Fruit fly (Drosophila melanogaster) whole organism, embryonic: ENCODE data around the gene gdl.

Experiments used
- CG11093 ChIP-seq: fragments of 200-800 bp; sonication (Bioruptor generic); IDR thresholded peaks from 3 replicates; pipeline ENCODE4 v1.3.6; 2022; ENCODE audit warnings: missing biosample characterization, missing genetic modification characterization
- CG12104 ChIP-seq: fragments of 200-800 bp; sonication (Bioruptor generic); optimal IDR thresholded peaks from 3 replicates; lab custom pipeline; 2016; ENCODE audit warnings: missing biosample characterization, missing genetic modification characterization
- CG12219 ChIP-seq: fragments of 200-800 bp; sonication (Bioruptor generic); optimal IDR thresholded peaks from 3 replicates; lab custom pipeline; 2018; ENCODE audit warnings: missing biosample characterization, mild to moderate bottlenecking, missing genetic modification characterization
- CG12391 ChIP-seq: fragments of 200-800 bp; sonication (Bioruptor generic); optimal IDR thresholded peaks from 3 replicates; lab custom pipeline; 2018; ENCODE audit warnings: missing biosample characterization, mild to moderate bottlenecking, missing genetic modification characterization, moderate library complexity
- CG14667 ChIP-seq: fragments of 200-800 bp; sonication (Bioruptor generic); IDR thresholded peaks from 2 replicates; pipeline ENCODE4 v1.3.6; 2022; ENCODE audit warnings: missing biosample characterization, missing genetic modification characterization
- CG14710 ChIP-seq: fragments of 200-800 bp; sonication (Bioruptor generic); optimal IDR thresholded peaks from 3 replicates; lab custom pipeline; 2019; ENCODE audit warnings: missing biosample characterization, mild to moderate bottlenecking, missing genetic modification characterization, moderate library complexity
- CG15479 ChIP-seq: fragments of 200-800 bp; sonication (Bioruptor generic); optimal IDR thresholded peaks from 3 replicates; lab custom pipeline; 2019; ENCODE audit warnings: missing biosample characterization, mild to moderate bottlenecking, missing genetic modification characterization, moderate library complexity
- CG1602 ChIP-seq: fragments of 200-800 bp; sonication (Bioruptor generic); optimal IDR thresholded peaks from 3 replicates; lab custom pipeline; 2016; ENCODE audit warnings: missing biosample characterization, missing genetic modification characterization
- CG17385 ChIP-seq: fragments of 200-800 bp; sonication (Bioruptor generic); optimal IDR thresholded peaks from 3 replicates; lab custom pipeline; 2018; ENCODE audit warnings: missing biosample characterization, mild to moderate bottlenecking, missing genetic modification characterization
- CG17829 ChIP-seq: fragments of 200-800 bp; optimal IDR thresholded peaks from 2 replicates; lab custom pipeline; 2019; ENCODE audit warnings: missing biosample characterization, mild to moderate bottlenecking, missing genetic modification characterization, moderate library complexity
- CG1792 ChIP-seq: fragments of 200-800 bp; sonication (Bioruptor generic); optimal IDR thresholded peaks from 2 replicates; lab custom pipeline; 2016; ENCODE audit warnings: missing biosample characterization, missing genetic modification characterization
- CG32532 ChIP-seq: fragments of 200-800 bp; sonication (Bioruptor generic); IDR thresholded peaks from 2 replicates; pipeline ENCODE4 v1.3.6; 2022; ENCODE audit warnings: missing biosample characterization, missing genetic modification characterization
- CG3407 ChIP-seq: fragments of 200-800 bp; sonication (Bioruptor generic); optimal IDR thresholded peaks from 2 replicates; lab custom pipeline; 2018; ENCODE audit warnings: missing biosample characterization, mild to moderate bottlenecking, missing genetic modification characterization
- CG4820 ChIP-seq: fragments of 200-800 bp; sonication (Bioruptor generic); optimal IDR thresholded peaks from 3 replicates; lab custom pipeline; 2016; ENCODE audit warnings: missing biosample characterization, missing genetic modification characterization
- CG4854 ChIP-seq: fragments of 200-800 bp; sonication (Bioruptor generic); optimal IDR thresholded peaks from 2 replicates; lab custom pipeline; 2016; ENCODE audit warnings: missing biosample characterization, missing genetic modification characterization, inconsistent platforms
- D ChIP-seq, 2 experiments: fragments of 200-800 bp in 1 of 2; fragments of >200 bp in 1 of 2; sonication (Bioruptor generic) in 1 of 2; optimal IDR thresholded peaks; 2 replicates in 1 of 2; 3 replicates in 1 of 2; lab custom pipeline; 2017; ENCODE audit warnings: mild to moderate bottlenecking in 1 of 2, missing biosample characterization in 1 of 2, missing genetic modification characterization in 1 of 2, missing genetic modification reagents in 1 of 2
- Dbx ChIP-seq: fragments of 200-800 bp; sonication (Bioruptor generic); IDR thresholded peaks from 3 replicates; pipeline ENCODE4 v1.3.6; 2022; ENCODE audit warnings: missing biosample characterization, missing genetic modification characterization
- E2f1 ChIP-seq: fragments of 200-800 bp; sonication (Bioruptor generic); IDR thresholded peaks from 2 replicates; pipeline ENCODE4 v1.3.6; 2022; ENCODE audit warnings: missing biosample characterization, missing genetic modification characterization
- Eip74EF ChIP-seq, 2 experiments: fragments of 200-800 bp in 1 of 2; fragments of >200 bp in 1 of 2; sonication (Bioruptor generic) in 1 of 2; optimal IDR thresholded peaks; 2 replicates each; lab custom pipeline; 2017 to 2019; ENCODE audit warnings: missing biosample characterization in 2 of 2, missing genetic modification characterization in 2 of 2, mild to moderate bottlenecking in 1 of 2, moderate library complexity in 1 of 2
- HLH4C ChIP-seq: fragments of 200-800 bp; sonication (Bioruptor generic); IDR thresholded peaks from 3 replicates; pipeline ENCODE4 v1.3.6; 2022; ENCODE audit warnings: missing biosample characterization, missing genetic modification characterization; ENCODE audit not compliant: partially characterized antibody
- HLH54F ChIP-seq: fragments of 200-800 bp; sonication (Bioruptor generic); optimal IDR thresholded peaks from 3 replicates; lab custom pipeline; 2016; ENCODE audit warnings: missing biosample characterization, missing genetic modification characterization
- Hr51 ChIP-seq, 2 experiments: fragments of 200-800 bp; sonication (Bioruptor generic); optimal IDR thresholded peaks; 2 replicates in 1 of 2; 3 replicates in 1 of 2; lab custom pipeline; 2016 to 2018; ENCODE audit warnings: missing biosample characterization in 2 of 2, missing genetic modification characterization in 2 of 2, mild to moderate bottlenecking in 1 of 2, moderate library complexity in 1 of 2
- MBD-R2 ChIP-seq: fragments of 200-800 bp; sonication (Bioruptor generic); IDR thresholded peaks from 2 replicates; pipeline ENCODE4 v1.3.6; 2022; ENCODE audit warnings: missing biosample characterization, missing genetic modification characterization
- Mad ChIP-seq: fragments of 200-800 bp; sonication (Bioruptor generic); optimal IDR thresholded peaks from 2 replicates; lab custom pipeline; 2016; ENCODE audit warnings: missing biosample characterization, missing genetic modification characterization
- Ptx1 ChIP-seq: fragments of 200-800 bp; sonication (Bioruptor generic); IDR thresholded peaks from 2 replicates; pipeline ENCODE4 v1.3.6; 2022; ENCODE audit warnings: missing biosample characterization, missing genetic modification characterization
- Six4 ChIP-seq: fragments of 200-800 bp; sonication (Bioruptor generic); optimal IDR thresholded peaks from 2 replicates; lab custom pipeline; 2016; ENCODE audit warnings: missing biosample characterization, missing genetic modification characterization
- al ChIP-seq: fragments of 200-800 bp; sonication (Bioruptor generic); IDR thresholded peaks from 2 replicates; pipeline ENCODE4 v1.3.6; 2022; ENCODE audit warnings: missing biosample characterization, missing genetic modification characterization
- aop ChIP-seq: fragments of 200-800 bp; sonication (Bioruptor generic); IDR thresholded peaks from 2 replicates; pipeline ENCODE4 v1.3.6; 2022; ENCODE audit warnings: missing biosample characterization, missing genetic modification characterization
- ap ChIP-seq: fragments of 200-800 bp; sonication (Bioruptor generic); IDR thresholded peaks from 2 replicates; pipeline ENCODE4 v1.3.6; 2022; ENCODE audit warnings: missing biosample characterization, missing genetic modification characterization
- ara ChIP-seq: fragments of 200-800 bp; sonication (Bioruptor generic); IDR thresholded peaks from 2 replicates; pipeline ENCODE4 v1.3.6; 2022; ENCODE audit warnings: missing biosample characterization, missing genetic modification characterization
- chinmo ChIP-seq: fragments of 200-800 bp; sonication (Bioruptor generic); IDR thresholded peaks from 4 replicates; pipeline ENCODE4 v1.3.6; 2022; ENCODE audit warnings: missing biosample characterization, missing genetic modification characterization; ENCODE audit not compliant: partially characterized antibody
- ci ChIP-seq: fragments of 200-800 bp; sonication (Bioruptor generic); IDR thresholded peaks from 3 replicates; pipeline ENCODE4 v1.3.6; 2022; ENCODE audit warnings: missing biosample characterization, missing genetic modification characterization
- dm ChIP-seq: fragments of 200-800 bp; sonication (Bioruptor generic); optimal IDR thresholded peaks from 3 replicates; lab custom pipeline; 2016; ENCODE audit warnings: missing biosample characterization, missing genetic modification characterization
- ems ChIP-seq: fragments of 200-800 bp; sonication (Bioruptor generic); optimal IDR thresholded peaks from 3 replicates; lab custom pipeline; 2016; ENCODE audit warnings: missing biosample characterization, missing genetic modification characterization
- exex ChIP-seq: fragments of 200-800 bp; sonication (Bioruptor generic); optimal IDR thresholded peaks from 4 replicates; lab custom pipeline; 2018; ENCODE audit warnings: missing biosample characterization, mild to moderate bottlenecking, missing genetic modification characterization, moderate library complexity
- hbn ChIP-seq: fragments of 200-800 bp; sonication (Bioruptor generic); IDR thresholded peaks from 2 replicates; pipeline ENCODE4 v1.3.6; 2022; ENCODE audit warnings: missing biosample characterization, missing genetic modification characterization; ENCODE audit not compliant: partially characterized antibody
- kni ChIP-seq: fragments of 200-800 bp; sonication (Bioruptor generic); optimal IDR thresholded peaks from 3 replicates; lab custom pipeline; 2017; ENCODE audit warnings: mild to moderate bottlenecking, missing biosample characterization, missing genetic modification reagents, missing genetic modification characterization
- maf-S ChIP-seq: fragments of 200-800 bp; sonication (Bioruptor generic); optimal IDR thresholded peaks from 2 replicates; lab custom pipeline; 2016; ENCODE audit warnings: missing biosample characterization, missing genetic modification characterization
- odd ChIP-seq: fragments of 200-800 bp; sonication (Bioruptor generic); optimal IDR thresholded peaks from 2 replicates; lab custom pipeline; 2017; ENCODE audit warnings: missing biosample characterization, mild to moderate bottlenecking, missing genetic modification characterization
- pb ChIP-seq: fragments of 200-800 bp; sonication (Bioruptor generic); optimal IDR thresholded peaks from 3 replicates; lab custom pipeline; 2016; ENCODE audit warnings: missing biosample characterization, missing genetic modification characterization
- slbo ChIP-seq: fragments of 200-800 bp; sonication (Bioruptor generic); IDR thresholded peaks from 2 replicates; pipeline ENCODE4 v1.3.6; 2022; ENCODE audit warnings: missing biosample characterization, missing genetic modification characterization
- slp2 ChIP-seq: fragments of 200-800 bp; sonication (Bioruptor generic); optimal IDR thresholded peaks from 2 replicates; lab custom pipeline; 2016; ENCODE audit warnings: missing biosample characterization, missing genetic modification characterization
- ssp ChIP-seq: fragments of 200-800 bp; sonication (Bioruptor generic); IDR thresholded peaks from 2 replicates; pipeline ENCODE4 v1.3.6; 2022; ENCODE audit warnings: missing biosample characterization, missing genetic modification characterization
- tio ChIP-seq: fragments of 200-800 bp; sonication (Bioruptor generic); optimal IDR thresholded peaks from 2 replicates; lab custom pipeline; 2017; ENCODE audit warnings: missing biosample characterization, missing genetic modification characterization, inconsistent platforms
- tup ChIP-seq: fragments of 200-800 bp; sonication (Bioruptor generic); optimal IDR thresholded peaks from 2 replicates; lab custom pipeline; 2016; ENCODE audit warnings: missing biosample characterization, mild to moderate bottlenecking, missing genetic modification characterization, moderate library complexity

The gdl gene

dm6 chr3L:15534274-15535227 lies 25.3 kb downstream of the gdl start (continued):
- TF ChIP-seq CG12104 (GFP tag; lab: Kevin White, UChicago) (peak; percentile 30), chinmo (GFP tag; lab: Robert Waterston, UW) (peak; percentile 97), Eip74EF (GFP tag; optimal IDR thresholded peaks at IDR 0.05; lab: Kevin White, UChicago) (peak in 1 of 2 experiments; percentile 51), Mad (GFP tag; lab: Kevin White, UChicago) (peak; percentile 35), CG12219 (GFP tag; lab: Kevin White, UChicago) (peak; percentile 13), CG12391 (tag; lab: Kevin White, UChicago) (peak; percentile 69), ara (peak; percentile 36; the same call in 1 of the 2 replicates), CG15479 (GFP tag; lab: Kevin White, UChicago) (no peak), Hr51 (GFP tag; optimal IDR thresholded peaks at IDR 0.05; lab: Kevin White, UChicago) (peak in 1 of 2 experiments; percentile 77), Ptx1 (GFP tag; lab: Robert Waterston, UW) (peak; percentile 34; the same call in 1 of the 2 replicates), CG4854 (GFP tag; lab: Kevin White, UChicago) (no peak), slbo (GFP tag; lab: Robert Waterston, UW) (peak; percentile 56), E2f1 (GFP tag; lab: Robert Waterston, UW) (0 out of 2 replicates have a peak, but pooled peaks have one; percentile 20), tio (peak; percentile 82), CG32532 (GFP tag; lab: Robert Waterston, UW) (peak; percentile 35; the same call in 1 of the 2 replicates), Six4 (GFP tag; lab: Kevin White, UChicago) (peak; percentile 15), Dbx (GFP tag; lab: Robert Waterston, UW) (0 out of 3 replicates have a peak, but pooled peaks have one; percentile 16), ems (GFP tag; lab: Kevin White, UChicago) (peak; percentile 53), CG1792 (peak; percentile 13), ci (GFP tag; lab: Robert Waterston, UW) (peak; percentile 61; the same call in 2 of the 3 replicates), exex (peak; percentile 3), CG11093 (GFP tag; lab: Robert Waterston, UW) (0 out of 3 replicates have a peak, but pooled peaks have one; percentile 16), D (optimal IDR thresholded peaks at IDR 0.05; lab: Kevin White, UChicago) (no peak), D (GFP tag; optimal IDR thresholded peaks at IDR 0.05; lab: Kevin White, UChicago) (peak; percentile 43), al (no peak), aop (GFP tag; lab: Robert Waterston, UW) (peak; percentile 48; the same call in 1 of the 2 replicates), HLH54F (GFP tag; lab: Kevin White, UChicago) (peak; percentile 68), HLH4C (GFP tag; lab: Robert Waterston, UW) (no peak), pb (GFP tag; lab: Kevin White, UChicago) (no peak), maf-S (GFP tag; lab: Kevin White, UChicago) (peak; percentile 28), CG3407 (GFP tag; lab: Kevin White, UChicago) (peak; percentile 38), CG17385 (peak; percentile 75), tup (GFP tag; lab: Kevin White, UChicago) (no peak), CG14710 (peak; percentile 65), CG4820 (GFP tag; lab: Kevin White, UChicago) (peak; percentile 40), kni (peak; percentile 99), ssp (GFP tag; lab: Robert Waterston, UW) (no peak), hbn (GFP tag; lab: Robert Waterston, UW) (no peak), slp2 (peak; percentile 41), ap (GFP tag; lab: Robert Waterston, UW) (0 out of 2 replicates have a peak, but pooled peaks have one; percentile 7), MBD-R2 (no peak), CG17829 (tag; lab: Kevin White, UChicago) (peak; percentile 22), odd (GFP tag; lab: Kevin White, UChicago) (peak; percentile 67), CG14667 (GFP tag; lab: Robert Waterston, UW) (peak; percentile 38), dm (GFP tag; lab: Kevin White, UChicago) (peak; percentile 29), CG1602 (peak; percentile 72)
